Worm (Caenorhabditis elegans) whole organism, L2 larva: Measurements from ENCODE around the gene melo-3.

Source experiments
- aly-2 ChIP-seq: fragments of 150-350 bp; optimal IDR thresholded peaks from 2 replicates; lab custom pipeline; 2014; ENCODE audit warnings: missing biosample characterization, missing genetic modification characterization
- ceh-82 ChIP-seq: fragments of 150-350 bp; optimal IDR thresholded peaks from 2 replicates; lab custom pipeline; 2014; ENCODE audit warnings: missing biosample characterization, missing genetic modification characterization
- egl-27 ChIP-seq: sonication (generic microtip); optimal IDR thresholded peaks from 3 replicates; lab custom pipeline; 2017; ENCODE audit warnings: missing biosample characterization, missing genetic modification reagents, missing genetic modification characterization
- elt-1 ChIP-seq: fragments of 150-350 bp; optimal IDR thresholded peaks from 2 replicates; lab custom pipeline; 2014; ENCODE audit warnings: missing biosample characterization, missing genetic modification characterization
- lin-39 ChIP-seq: fragments of 150-350 bp; optimal IDR thresholded peaks from 2 replicates; lab custom pipeline; 2014; ENCODE audit warnings: missing biosample characterization, missing genetic modification reagents, missing genetic modification characterization
- nhr-11 ChIP-seq: fragments of 150-350 bp; optimal IDR thresholded peaks from 2 replicates; lab custom pipeline; 2014; ENCODE audit warnings: missing biosample characterization, missing genetic modification characterization
- nhr-25 ChIP-seq: fragments of 150-350 bp; sonication (generic microtip); optimal IDR thresholded peaks from 3 replicates; lab custom pipeline; 2014; ENCODE audit warnings: missing biosample characterization, missing genetic modification characterization
- unc-39 ChIP-seq: fragments of 150-350 bp; optimal IDR thresholded peaks from 2 replicates; lab custom pipeline; 2014; ENCODE audit warnings: missing biosample characterization, missing genetic modification characterization
- unc-62 ChIP-seq: fragments of 150-350 bp; optimal IDR thresholded peaks from 2 replicates; lab custom pipeline; 2014; ENCODE audit warnings: missing biosample characterization, missing genetic modification reagents, missing genetic modification characterization
- zag-1 ChIP-seq: fragments of 150-350 bp; optimal IDR thresholded peaks from 2 replicates; lab custom pipeline; 2014; ENCODE audit warnings: missing biosample characterization, missing genetic modification characterization

DNA sequence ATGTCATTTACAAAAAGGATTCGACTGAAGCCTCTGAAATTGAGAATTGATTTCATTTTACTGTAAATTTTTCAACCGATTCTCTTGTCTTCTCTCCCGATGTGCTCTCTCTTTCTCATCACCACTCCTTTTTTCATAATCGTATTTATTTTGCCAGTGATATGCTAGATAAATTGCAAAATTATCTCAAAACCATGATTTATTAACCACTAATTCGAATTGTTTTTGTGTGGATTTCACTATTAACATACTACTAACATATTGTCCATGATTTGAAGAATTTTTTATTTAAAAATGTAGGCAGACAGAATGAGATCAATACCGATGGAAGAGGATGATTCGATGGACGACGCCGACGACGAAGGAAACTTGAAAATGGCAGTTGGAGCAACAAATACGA is 30.5 kb upstream of the melo-3 start, which contains the start of gene C25D7.10:
- no peak for TF ChIP-seq ceh-82 (tag; lab: Kevin White, UChicago)
- TF ChIP-seq nhr-11 = no peak
- TF ChIP-seq lin-39 = no peak
- TF ChIP-seq nhr-25 (tag; lab: Kevin White, UChicago) = no peak
- no peak for TF ChIP-seq unc-39 (tag; lab: Kevin White, UChicago)
- TF ChIP-seq unc-62 (GFP tag; lab: Kevin White, UChicago) = no peak
- TF ChIP-seq zag-1 = no peak
- TF ChIP-seq elt-1 (tag; lab: Kevin White, UChicago) = no peak
- TF ChIP-seq egl-27 (tag; lab: Kevin White, UChicago) = no peak
- TF ChIP-seq aly-2 = no peak
